Worm (Caenorhabditis elegans) whole organism, midembryonic: Measurements from ENCODE around the gene C01G10.1.

Experiments used
- T22C8.4 ChIP-seq: fragments of 200-800 bp; sonication (Bioruptor generic); IDR thresholded peaks from 2 replicates; pipeline ENCODE4 v1.3.6; 2022; ENCODE audit warnings: missing genetic modification characterization, missing compliant biosample characterization
- flt-1 ChIP-seq: fragments of 200-800 bp; sonication (Bioruptor generic); IDR thresholded peaks from 2 replicates; pipeline ENCODE4 v1.3.6; 2022; ENCODE audit warnings: missing genetic modification characterization, missing compliant biosample characterization
- klf-2 ChIP-seq: fragments of 200-800 bp; sonication (Bioruptor generic); conservative IDR thresholded peaks from 2 replicates; pipeline ENCODE4 v1.3.6; 2022; ENCODE audit warnings: missing genetic modification reagents, missing genetic modification characterization, missing compliant biosample characterization
- med-1 ChIP-seq: sonication (generic microtip); optimal IDR thresholded peaks from 2 replicates; lab custom pipeline; 2017; ENCODE audit warnings: missing genetic modification characterization, mild to moderate bottlenecking, missing compliant biosample characterization, antibody characterized with exemption, missing genetic modification reagents; ENCODE audit not compliant: insufficient read depth
- ref-1 ChIP-seq: fragments of 200-800 bp; sonication (Bioruptor generic); conservative IDR thresholded peaks from 2 replicates; pipeline ENCODE4 v1.3.6; 2022; ENCODE audit warnings: missing genetic modification reagents, missing genetic modification characterization, missing compliant biosample characterization
- tab-1 ChIP-seq: fragments of 200-800 bp; sonication (Bioruptor generic); IDR thresholded peaks from 2 replicates; pipeline ENCODE4 v1.3.6; 2022; ENCODE audit warnings: missing genetic modification characterization, missing compliant biosample characterization
- ztf-23 ChIP-seq: fragments of 200-800 bp; sonication (Bioruptor generic); IDR thresholded peaks from 2 replicates; pipeline ENCODE4 v1.3.6; 2022; ENCODE audit warnings: missing genetic modification reagents, missing genetic modification characterization, missing compliant biosample characterization

DNA sequence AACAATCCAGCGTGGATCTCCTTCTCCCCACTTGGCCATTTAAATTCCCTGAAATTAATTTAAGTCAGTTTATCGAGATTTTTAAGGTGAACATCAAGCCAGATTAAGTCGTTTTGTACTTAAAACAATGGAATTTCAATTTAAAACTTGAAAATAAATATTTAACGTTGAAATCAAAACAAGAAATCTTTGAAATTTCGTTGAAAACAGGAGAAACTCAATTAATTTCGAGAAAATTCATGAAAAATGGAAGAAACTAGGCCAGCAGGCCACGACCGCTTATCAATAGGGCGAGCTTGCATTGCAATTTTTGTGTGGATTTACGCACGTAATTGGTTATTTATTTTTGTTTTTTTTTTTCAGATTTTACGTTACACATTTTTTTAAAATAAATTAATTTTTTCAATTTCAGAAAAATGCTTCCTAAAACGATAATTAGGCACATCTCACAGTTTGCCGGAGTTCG is 14.2 kb upstream of the C01G10.1 start, which contains the start of the genes ahsa-1 and C01G10.7:
- TF ChIP-seq ztf-23 (GFP tag; lab: Robert Waterston, UW) (peak; percentile 89), flt-1 (GFP tag; lab: Robert Waterston, UW) (peak; percentile 77), med-1 (GFP tag; lab: Kevin White, UChicago) (no peak), klf-2 (no peak), T22C8.4 (no peak), tab-1 (GFP tag; lab: Robert Waterston, UW) (no peak), ref-1 (GFP tag; lab: Robert Waterston, UW) (no peak)
